Worm (Caenorhabditis elegans) whole organism, L1 larva: ENCODE data around the gene cpg-4.

Experiments
- C04F5.9 ChIP-seq: sonication (generic microtip); optimal IDR thresholded peaks from 2 replicates; lab custom pipeline; 2016; ENCODE audit warnings: missing genetic modification characterization, missing compliant biosample characterization
- F16B12.6 ChIP-seq: fragments of 150-350 bp; optimal IDR thresholded peaks from 2 replicates; lab custom pipeline; 2014; ENCODE audit warnings: missing biosample characterization, missing genetic modification characterization
- Y116A8C.19 ChIP-seq: sonication (generic microtip); optimal IDR thresholded peaks from 2 replicates; lab custom pipeline; 2016; ENCODE audit warnings: missing compliant biosample characterization, missing genetic modification characterization, borderline replicate concordance
- ama-1 ChIP-seq: fragments of 150-350 bp; optimal IDR thresholded peaks from 2 replicates; lab custom pipeline; 2014
- ceh-63 ChIP-seq: fragments of 200-800 bp; sonication (Bioruptor generic); optimal IDR thresholded peaks from 2 replicates; lab custom pipeline; 2018; ENCODE audit warnings: mild to moderate bottlenecking, missing genetic modification characterization, missing compliant biosample characterization
- ceh-82 ChIP-seq, 3 experiments: fragments of 150-350 bp in 1 of 3; sonication (generic microtip) in 2 of 3; optimal IDR thresholded peaks; 2 replicates each; lab custom pipeline; 2014 to 2017; ENCODE audit warnings: missing biosample characterization in 3 of 3, missing genetic modification characterization in 3 of 3
- ceh-88 ChIP-seq: fragments of 200-800 bp; sonication (Bioruptor generic); IDR thresholded peaks from 2 replicates; pipeline ENCODE4 v1.3.6; 2022; ENCODE audit warnings: missing genetic modification characterization, missing compliant biosample characterization
- ceh-90 ChIP-seq: sonication (generic microtip); optimal IDR thresholded peaks from 2 replicates; lab custom pipeline; 2016; ENCODE audit warnings: missing genetic modification characterization, missing compliant biosample characterization
- ces-1 ChIP-seq: fragments of 150-350 bp; optimal IDR thresholded peaks from 2 replicates; lab custom pipeline; 2014; ENCODE audit warnings: missing biosample characterization, missing genetic modification reagents, missing genetic modification characterization
- efl-1 ChIP-seq, 4 experiments: fragments of 150-350 bp; optimal IDR thresholded peaks in 3 of 4; peaks in 1 of 4; 1 replicate in 1 of 4; 2 replicates in 3 of 4; lab custom pipeline; 2014; ENCODE audit warnings: missing biosample characterization in 2 of 4, missing genetic modification characterization in 2 of 4, missing genetic modification reagents in 2 of 4
- efl-3 ChIP-seq: fragments of 200-800 bp; sonication (Bioruptor generic); optimal IDR thresholded peaks from 2 replicates; lab custom pipeline; 2018; ENCODE audit warnings: mild to moderate bottlenecking, missing genetic modification characterization, missing compliant biosample characterization
- egl-13 ChIP-seq: sonication (generic microtip); optimal IDR thresholded peaks from 2 replicates; lab custom pipeline; 2016; ENCODE audit warnings: missing genotype, missing genetic modification reagents, missing genetic modification characterization, missing compliant biosample characterization
- elt-2 ChIP-seq: sonication (generic microtip); optimal IDR thresholded peaks from 2 replicates; lab custom pipeline; 2016; ENCODE audit warnings: missing genetic modification characterization, mild to moderate bottlenecking, inconsistent platforms, missing compliant biosample characterization, missing genetic modification reagents
- elt-3 ChIP-seq, 6 experiments: fragments of 150-350 bp in 1 of 6; sonication (generic microtip); optimal IDR thresholded peaks; 2 replicates each; lab custom pipeline; 2017 to 2018; ENCODE audit warnings: missing biosample characterization in 6 of 6, missing genetic modification characterization in 6 of 6, inconsistent platforms in 1 of 6
- ets-5 ChIP-seq: fragments of 200-800 bp; sonication (Bioruptor generic); IDR thresholded peaks from 2 replicates; pipeline ENCODE4 v1.3.6; 2022; ENCODE audit warnings: missing genetic modification characterization, missing compliant biosample characterization
- fkh-10 ChIP-seq: sonication (generic microtip); optimal IDR thresholded peaks from 2 replicates; lab custom pipeline; 2017; ENCODE audit warnings: missing biosample characterization, missing genetic modification reagents, missing genetic modification characterization
- fkh-4 ChIP-seq: sonication (generic microtip); optimal IDR thresholded peaks from 2 replicates; lab custom pipeline; 2016; ENCODE audit warnings: missing compliant biosample characterization, missing genetic modification characterization, borderline replicate concordance
- fkh-8 ChIP-seq: sonication (generic microtip); optimal IDR thresholded peaks from 2 replicates; lab custom pipeline; 2016; ENCODE audit warnings: mild to moderate bottlenecking, missing genetic modification characterization, missing compliant biosample characterization
- lin-13 ChIP-seq: fragments of 150-350 bp; optimal IDR thresholded peaks from 2 replicates; lab custom pipeline; 2014; ENCODE audit warnings: missing biosample characterization, missing genetic modification reagents, missing genetic modification characterization
- lin-14 ChIP-seq: fragments of 200-800 bp; sonication (Bioruptor generic); optimal IDR thresholded peaks from 2 replicates; lab custom pipeline; 2018; ENCODE audit warnings: mild to moderate bottlenecking, missing genetic modification characterization, moderate library complexity, missing compliant biosample characterization
- lir-3 ChIP-seq: sonication (generic microtip); optimal IDR thresholded peaks from 2 replicates; lab custom pipeline; 2016; ENCODE audit warnings: mild to moderate bottlenecking, missing genetic modification characterization, moderate library complexity, missing compliant biosample characterization; ENCODE audit not compliant: poor library complexity
- mdl-1 ChIP-seq, 2 experiments: fragments of 150-350 bp; optimal IDR thresholded peaks; 2 replicates each; lab custom pipeline; 2014 to 2017; ENCODE audit warnings: missing biosample characterization in 2 of 2, missing genetic modification characterization in 2 of 2, inconsistent platforms in 1 of 2
- nhr-12 ChIP-seq: sonication (generic microtip); optimal IDR thresholded peaks from 2 replicates; lab custom pipeline; 2017; ENCODE audit warnings: missing biosample characterization, missing genetic modification characterization
- nhr-19 ChIP-seq: fragments of 200-800 bp; sonication (Bioruptor generic); conservative IDR thresholded peaks from 2 replicates; pipeline ENCODE4 v1.3.6; 2022; ENCODE audit warnings: missing genetic modification characterization, missing compliant biosample characterization
- nhr-237 ChIP-seq: fragments of 150-350 bp; optimal IDR thresholded peaks from 2 replicates; lab custom pipeline; 2014; ENCODE audit warnings: missing biosample characterization, missing genetic modification characterization
- nhr-47 ChIP-seq: sonication (generic microtip); optimal IDR thresholded peaks from 2 replicates; lab custom pipeline; 2016; ENCODE audit warnings: mild to moderate bottlenecking, missing genetic modification characterization, moderate library complexity, missing compliant biosample characterization
- nhr-71 ChIP-seq: sonication (generic microtip); optimal IDR thresholded peaks from 2 replicates; lab custom pipeline; 2016; ENCODE audit warnings: mild to moderate bottlenecking, missing genetic modification characterization, moderate library complexity, missing compliant biosample characterization
- nhr-85 ChIP-seq: sonication (generic microtip); peaks from one replicate; lab custom pipeline; 2016; ENCODE audit warnings: missing genetic modification characterization, inconsistent platforms, missing compliant biosample characterization
- nhr-90 ChIP-seq: sonication (generic microtip); optimal IDR thresholded peaks from 2 replicates; lab custom pipeline; 2016; ENCODE audit warnings: mild to moderate bottlenecking, missing genetic modification characterization, missing compliant biosample characterization; ENCODE audit not compliant: poor library complexity
- snu-23 ChIP-seq: sonication (generic microtip); optimal IDR thresholded peaks from 2 replicates; lab custom pipeline; 2016; ENCODE audit warnings: missing genetic modification characterization, missing compliant biosample characterization
- sox-4 ChIP-seq: sonication (generic microtip); optimal IDR thresholded peaks from 2 replicates; lab custom pipeline; 2016; ENCODE audit warnings: missing genetic modification characterization, missing compliant biosample characterization
- sup-37 ChIP-seq: fragments of 200-800 bp; sonication (Bioruptor generic); optimal IDR thresholded peaks from 2 replicates; lab custom pipeline; 2018; ENCODE audit warnings: mild to moderate bottlenecking, missing genetic modification characterization, missing compliant biosample characterization
- swsn-7 ChIP-seq: sonication (generic microtip); optimal IDR thresholded peaks from 2 replicates; lab custom pipeline; 2016; ENCODE audit warnings: missing genetic modification characterization, missing compliant biosample characterization
- tbx-2 ChIP-seq: sonication (generic microtip); optimal IDR thresholded peaks from 2 replicates; lab custom pipeline; 2016; ENCODE audit warnings: missing genetic modification characterization, missing compliant biosample characterization
- tlp-1 ChIP-seq: fragments of 150-350 bp; optimal IDR thresholded peaks from 2 replicates; lab custom pipeline; 2014; ENCODE audit warnings: missing biosample characterization, missing genetic modification characterization
- unc-130 ChIP-seq: fragments of 150-350 bp; optimal IDR thresholded peaks from 2 replicates; lab custom pipeline; 2017; ENCODE audit warnings: missing biosample characterization, missing genetic modification characterization, inconsistent platforms
- unc-30 ChIP-seq: sonication (generic microtip); optimal IDR thresholded peaks from 2 replicates; lab custom pipeline; 2017; ENCODE audit warnings: missing biosample characterization, missing genetic modification characterization
- unc-98 ChIP-seq: fragments of 200-800 bp; sonication (Bioruptor generic); IDR thresholded peaks from 2 replicates; pipeline ENCODE4 v1.3.6; 2022; ENCODE audit warnings: missing genetic modification characterization, missing compliant biosample characterization
- zag-1 ChIP-seq: fragments of 150-350 bp; optimal IDR thresholded peaks from 2 replicates; lab custom pipeline; 2014; ENCODE audit warnings: missing biosample characterization, missing genetic modification characterization
- zip-4 ChIP-seq: fragments of 200-800 bp; sonication (Bioruptor generic); optimal IDR thresholded peaks from 2 replicates; lab custom pipeline; 2018; ENCODE audit warnings: mild to moderate bottlenecking, missing genetic modification characterization, moderate library complexity, missing compliant biosample characterization

Gene cpg-4

DNA sequence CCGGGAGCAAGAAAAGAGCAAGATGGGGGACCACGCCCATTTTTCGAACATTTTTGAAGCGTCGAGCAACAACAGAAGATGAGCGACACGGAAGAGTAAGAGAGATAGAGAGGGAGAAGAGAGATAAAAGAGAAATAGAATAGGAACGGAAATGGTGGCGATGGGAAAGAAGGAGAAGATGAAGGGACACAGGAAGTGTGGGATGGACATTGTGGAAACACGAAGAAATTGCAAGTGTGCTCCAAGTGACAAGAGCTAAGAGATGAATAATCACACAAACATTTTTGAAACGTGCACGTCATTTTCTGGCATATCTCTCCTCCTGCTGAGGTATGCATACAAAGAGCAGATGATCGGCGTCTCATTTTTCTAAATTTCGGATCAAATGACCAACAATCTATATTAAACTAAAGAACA lies 34.4 kb downstream of the cpg-4 start (continued):
- TF ChIP-seq lin-13 (GFP tag; lab: Kevin White, UChicago) (no peak), ets-5 (GFP tag; lab: Robert Waterston, UW) (no peak), sox-4 (tag; lab: Kevin White, UChicago) (no peak), lir-3 (tag; lab: Kevin White, UChicago) (no peak), C04F5.9 (tag; lab: Kevin White, UChicago) (no peak), efl-3 (GFP tag; lab: Kevin White, UChicago) (no peak), zag-1 (tag; lab: Kevin White, UChicago) (no peak), sup-37 (GFP tag; lab: Kevin White, UChicago) (no peak), unc-130 (tag; lab: Kevin White, UChicago) (no peak), ama-1 (lab: Kevin White, UChicago) (no peak), nhr-85 (tag; lab: Kevin White, UChicago) (no peak), elt-3 (tag; optimal IDR thresholded peaks at IDR 0.05; lab: Kevin White, UChicago) (no peak), fkh-4 (tag; lab: Kevin White, UChicago) (no peak), unc-98 (no peak), snu-23 (GFP tag; lab: Kevin White, UChicago) (peak; percentile 1), unc-30 (tag; lab: Kevin White, UChicago) (no peak), lin-14 (GFP tag; lab: Kevin White, UChicago) (peak; percentile 89), elt-2 (tag; lab: Kevin White, UChicago) (no peak), egl-13 (no peak), ceh-90 (tag; lab: Kevin White, UChicago) (no peak), swsn-7 (tag; lab: Kevin White, UChicago) (no peak), ceh-63 (GFP tag; lab: Kevin White, UChicago) (no peak), ceh-88 (GFP tag; lab: Robert Waterston, UW) (no peak), efl-1 (optimal IDR thresholded peaks at IDR 0.05; lab: Kevin White, UChicago) (peak; percentile 11 to 12), efl-1 (GFP tag; optimal IDR thresholded peaks at IDR 0.05 in 1 of 2; lab: Kevin White, UChicago) (peak in 1 of 2 experiments; percentile 19), nhr-237 (tag; lab: Kevin White, UChicago) (no peak), nhr-19 (GFP tag; lab: Robert Waterston, UW) (no peak), F16B12.6 (no peak), mdl-1 (tag; optimal IDR thresholded peaks at IDR 0.05; lab: Kevin White, UChicago) (no peak), tlp-1 (tag; lab: Kevin White, UChicago) (no peak), ces-1 (no peak), fkh-10 (GFP tag; lab: Kevin White, UChicago) (no peak), Y116A8C.19 (tag; lab: Kevin White, UChicago) (no peak), ceh-82 (tag; optimal IDR thresholded peaks at IDR 0.05; lab: Kevin White, UChicago) (peak in 1 of 3 experiments; percentile 22)

DNA sequence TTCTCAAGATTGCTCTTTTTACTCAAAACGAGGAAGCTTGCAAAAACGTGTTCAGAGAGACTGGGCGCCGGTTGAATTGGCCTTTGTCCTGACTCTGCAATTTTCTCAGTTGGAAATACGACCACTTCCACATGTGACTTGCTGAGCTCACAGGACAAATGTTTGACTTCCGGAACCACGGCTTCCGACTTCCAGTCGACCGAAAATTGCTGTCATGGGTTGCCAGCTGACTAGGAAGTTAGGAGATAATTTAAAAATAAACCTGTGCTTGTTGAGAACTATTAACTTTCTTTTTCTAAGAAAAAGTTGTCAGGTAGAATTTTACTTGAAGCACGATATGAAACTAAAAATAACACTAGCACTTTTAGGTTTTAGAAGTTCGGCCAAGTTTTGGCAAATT lies 35.4 kb downstream of the cpg-4 start:
- no peak for TF ChIP-seq ets-5 (GFP tag; lab: Robert Waterston, UW)
- no peak for TF ChIP-seq zip-4 (GFP tag; lab: Kevin White, UChicago)
- TF ChIP-seq lin-14 (GFP tag; lab: Kevin White, UChicago) = peak; percentile 74
- TF ChIP-seq tbx-2 = peak; percentile 49
- TF ChIP-seq fkh-10 (GFP tag; lab: Kevin White, UChicago) = no peak
- no peak for TF ChIP-seq nhr-12 (tag; lab: Kevin White, UChicago)
- TF ChIP-seq nhr-47 (tag; lab: Kevin White, UChicago) = peak; percentile 39
- peak; percentile 67 for TF ChIP-seq fkh-8 (tag; lab: Kevin White, UChicago)
- TF ChIP-seq nhr-90 (tag; lab: Kevin White, UChicago) = no peak
- TF ChIP-seq nhr-71 = peak; percentile 36
